Worm (Caenorhabditis elegans) whole organism, L3 larva: ENCODE data around the gene F45E6.1.

Source experiments
- egl-5 ChIP-seq: fragments of 150-350 bp; optimal IDR thresholded peaks from 2 replicates; lab custom pipeline; 2017; ENCODE audit warnings: missing biosample characterization, missing genetic modification reagents, missing genetic modification characterization, inconsistent platforms
- fkh-10 ChIP-seq: sonication (generic microtip); optimal IDR thresholded peaks from 2 replicates; lab custom pipeline; 2017; ENCODE audit warnings: missing biosample characterization, missing genetic modification reagents, missing genetic modification characterization
- lin-39 ChIP-seq: fragments of 150-350 bp; optimal IDR thresholded peaks from 2 replicates; lab custom pipeline; 2018; ENCODE audit warnings: missing biosample characterization, missing genetic modification reagents, missing genetic modification characterization
- nhr-11 ChIP-seq: fragments of 150-350 bp; optimal IDR thresholded peaks from 2 replicates; lab custom pipeline; 2014; ENCODE audit warnings: missing biosample characterization, missing genetic modification characterization
- nhr-76 ChIP-seq: fragments of 150-350 bp; sonication (generic microtip); optimal IDR thresholded peaks from 5 replicates; lab custom pipeline; 2014; ENCODE audit warnings: missing biosample characterization, missing genetic modification characterization
- nhr-77 ChIP-seq: fragments of 150-350 bp; optimal IDR thresholded peaks from 2 replicates; lab custom pipeline; 2014; ENCODE audit warnings: missing biosample characterization, missing genetic modification characterization
- snpc-4 ChIP-seq: fragments of 150-350 bp; optimal IDR thresholded peaks from 2 replicates; lab custom pipeline; 2014; ENCODE audit warnings: missing biosample characterization, missing genetic modification characterization
- tbx-2 ChIP-seq: sonication (generic microtip); optimal IDR thresholded peaks from 2 replicates; lab custom pipeline; 2016; ENCODE audit warnings: mild to moderate bottlenecking, missing genetic modification characterization, missing compliant biosample characterization
- unc-39 ChIP-seq: sonication (generic microtip); optimal IDR thresholded peaks from 4 replicates; lab custom pipeline; 2017; ENCODE audit warnings: missing biosample characterization, missing genetic modification characterization
- unc-62 ChIP-seq: fragments of 150-350 bp; sonication (generic microtip); optimal IDR thresholded peaks from 4 replicates; lab custom pipeline; 2014; ENCODE audit warnings: missing biosample characterization, missing genetic modification reagents, missing genetic modification characterization
- ztf-4 ChIP-seq: fragments of 150-350 bp; optimal IDR thresholded peaks from 2 replicates; lab custom pipeline; 2014; ENCODE audit warnings: missing biosample characterization, missing genetic modification characterization

ce11 chrX:12469846-12470245 lies 7.4 kb downstream of the F45E6.1 start:
- TF ChIP-seq nhr-11 (no peak), lin-39 (no peak), nhr-77 (no peak), unc-39 (tag; lab: Kevin White, UChicago) (no peak), fkh-10 (no peak), tbx-2 (no peak), egl-5 (tag; lab: Kevin White, UChicago) (no peak), nhr-76 (no peak), snpc-4 (no peak), unc-62 (GFP tag; lab: Kevin White, UChicago) (no peak), ztf-4 (no peak)
